Worm (Caenorhabditis elegans): Measurements from ENCODE around the gene acs-20.
A peak's percentile ranks its signal among the peaks of the same experiment; 100 is the strongest.

Gene acs-20

DNA sequence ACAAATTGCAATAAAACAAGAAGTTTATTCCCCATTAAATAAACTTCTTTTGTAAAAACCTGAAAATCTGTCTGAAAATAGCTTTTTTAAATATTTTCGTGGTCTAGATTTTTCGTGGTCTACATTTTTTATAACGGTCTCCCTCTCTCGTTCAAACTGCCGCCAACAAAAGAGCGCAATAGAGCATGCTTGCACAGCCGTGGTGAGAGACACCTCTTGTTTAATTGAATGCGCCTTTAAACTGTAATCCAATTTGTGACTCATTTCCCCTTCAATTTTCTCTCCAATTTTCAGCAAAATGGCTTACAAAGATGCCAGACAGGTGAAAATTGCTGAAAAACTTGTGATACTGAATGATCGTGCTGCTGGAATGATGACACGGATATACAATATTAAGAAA, 5.6 kb upstream of the acs-20 start, which contains the start of gene gex-3 (continued):
- TF ChIP-seq ztf-3 (GFP tag; optimal IDR thresholded peaks at IDR 0.05) (no peak), egl-44 (GFP tag; IDR thresholded peaks at IDR 0.05) (no peak), B0336.3 (GFP tag; IDR thresholded peaks at IDR 0.05) (no peak), lin-54 (GFP tag; optimal IDR thresholded peaks at IDR 0.05) (peak; percentile 98), lir-1 (GFP tag; conservative IDR thresholded peaks at IDR 0.05) (peak; percentile 65; the same call in 1 of the 2 replicates), K12H6.12 (tag; optimal IDR thresholded peaks at IDR 0.05) (peak; percentile 28), Y79H2A.3 (GFP tag; conservative IDR thresholded peaks at IDR 0.05) (no peak), dpff-1 (tag; optimal IDR thresholded peaks at IDR 0.05) (no peak), lsy-27 (tag; optimal IDR thresholded peaks at IDR 0.05; ENCODE audit: borderline replicate concordance, insufficient read depth) (peak; percentile 18), nhr-120 (GFP tag; IDR thresholded peaks at IDR 0.05) (no peak), madf-8 (GFP tag; conservative IDR thresholded peaks at IDR 0.05) (peak; percentile 76), F55B11.4 (tag; optimal IDR thresholded peaks at IDR 0.05; ENCODE audit: borderline replicate concordance, insufficient read depth) (no peak), ekl-4 (GFP tag; IDR thresholded peaks at IDR 0.05) (peak; percentile 71; the same call in 1 of the 2 replicates), rec-8 (tag; optimal IDR thresholded peaks at IDR 0.05) (no peak), madf-10 (tag; optimal IDR thresholded peaks at IDR 0.05) (peak; percentile 12)

DNA sequence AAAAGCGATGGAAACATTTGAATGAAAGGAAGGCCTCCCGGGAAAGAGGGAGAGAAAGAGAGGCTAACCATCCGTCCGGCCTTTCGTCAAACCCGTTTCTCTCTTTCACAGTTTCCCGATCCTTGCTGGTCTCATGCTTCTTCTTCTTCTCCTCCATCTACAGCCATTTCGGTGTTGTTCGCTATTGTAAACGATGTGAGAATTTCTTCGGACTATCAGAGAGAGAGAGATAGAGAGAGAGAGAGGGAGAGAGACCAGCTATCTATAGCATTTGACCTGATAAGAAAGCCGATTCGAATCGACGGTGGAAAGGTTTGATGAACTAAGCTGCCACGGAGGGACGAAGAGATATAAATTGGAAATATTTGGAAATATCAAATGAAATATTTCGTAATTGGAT, 4.9 kb upstream of the acs-20 start:
- no peak for TF ChIP-seq T26A5.8 (tag; optimal IDR thresholded peaks at IDR 0.05)

DNA sequence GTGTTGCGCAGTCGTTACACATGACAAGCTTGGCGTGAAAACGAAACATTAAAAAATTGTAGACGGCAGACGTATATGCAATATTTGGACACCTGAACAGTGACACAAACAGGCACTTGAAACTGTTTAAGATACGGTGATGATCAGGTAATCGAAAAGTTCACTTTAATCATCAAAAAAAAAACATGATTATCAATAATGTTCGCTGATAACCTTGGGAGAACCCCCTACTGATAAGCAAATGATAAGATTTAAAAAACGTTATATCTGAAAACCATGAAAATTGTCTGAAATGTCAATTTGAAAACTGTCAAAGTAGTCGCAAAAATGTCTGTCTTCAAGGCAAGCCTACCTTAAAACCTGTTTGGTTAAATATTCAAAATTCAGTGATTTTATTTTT, 1.5 kb upstream of the acs-20 start:
- TF ChIP-seq madf-10 (tag; optimal IDR thresholded peaks at IDR 0.05) (no peak), F57C9.4 (tag; optimal IDR thresholded peaks at IDR 0.05) (no peak), lin-54 (GFP tag; optimal IDR thresholded peaks at IDR 0.05) (peak; percentile 10), lir-1 (GFP tag; conservative IDR thresholded peaks at IDR 0.05) (no peak), aptf-2 (GFP tag; conservative IDR thresholded peaks at IDR 0.05) (no peak), T07F8.4 (tag; optimal IDR thresholded peaks at IDR 0.05) (no peak), dox-1 (GFP tag; IDR thresholded peaks at IDR 0.05) (peak; percentile 47; the same call in 1 of the 2 replicates), atf-7 (tag; optimal IDR thresholded peaks at IDR 0.05) (peak; percentile 19), F10E7.11 (tag; optimal IDR thresholded peaks at IDR 0.05) (no peak), unc-62 (GFP tag; optimal IDR thresholded peaks at IDR 0.05) (peak; percentile 69), dpl-1 (GFP tag; optimal IDR thresholded peaks at IDR 0.05) (no peak), ztf-25 (GFP tag; IDR thresholded peaks at IDR 0.05) (no peak), sdz-38 (tag; optimal IDR thresholded peaks at IDR 0.05) (no peak), nhr-80 (tag; optimal IDR thresholded peaks at IDR 0.05) (peak; percentile 93), sptf-2 (GFP tag; optimal IDR thresholded peaks at IDR 0.05) (no peak), lin-40 (tag; optimal IDR thresholded peaks at IDR 0.05) (peak; percentile 19), F37B4.10 (GFP tag; IDR thresholded peaks at IDR 0.05) (no peak), gei-17 (GFP tag; optimal IDR thresholded peaks at IDR 0.05) (no peak), athp-1 (tag; optimal IDR thresholded peaks at IDR 0.05) (no peak), madf-6 (GFP tag; IDR thresholded peaks at IDR 0.05) (no peak), ZK185.1 (tag; optimal IDR thresholded peaks at IDR 0.05; ENCODE audit: poor library complexity, severe bottlenecking) (no peak)

DNA sequence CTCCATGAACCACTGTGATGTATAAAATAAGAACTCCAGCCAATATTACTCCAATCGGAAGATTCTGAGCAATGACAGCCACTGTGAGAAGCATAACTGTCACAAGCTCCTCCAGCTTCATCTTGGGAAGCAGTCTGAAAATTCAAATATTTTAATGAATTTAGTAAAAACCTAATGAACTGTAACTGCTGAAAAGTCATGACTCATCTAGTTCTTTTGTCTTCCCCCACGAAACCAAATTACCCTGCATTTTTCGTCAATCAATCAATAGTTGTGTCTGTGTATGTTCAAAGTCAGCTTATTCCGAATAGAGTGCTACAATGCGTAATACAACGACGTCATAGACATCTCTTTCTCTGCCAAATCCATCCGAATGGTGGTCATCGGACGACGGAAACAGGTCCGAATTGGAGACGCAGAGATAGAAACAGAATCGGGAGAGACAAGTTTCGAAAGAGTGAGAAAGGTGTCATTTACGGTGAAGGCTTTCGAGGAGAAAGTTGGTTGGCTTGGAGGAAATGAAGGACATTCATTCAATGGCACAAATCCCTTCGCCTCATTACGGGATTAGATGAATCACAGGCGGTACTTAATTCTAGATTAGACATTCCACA, 1.8 kb downstream of the acs-20 start:
- TF ChIP-seq cebp-2 (GFP tag; IDR thresholded peaks at IDR 0.05) (0 out of 2 replicates have a peak, but pooled peaks have one; percentile 41), unc-62 (GFP tag; optimal IDR thresholded peaks at IDR 0.05) (no peak)
